Worm (Caenorhabditis elegans) whole organism, L3 larva: Measurements from ENCODE around the gene W08E12.4.

Experiments used
- R02D3.7 ChIP-seq: fragments of 150-350 bp; optimal IDR thresholded peaks from 2 replicates; lab custom pipeline; 2014; ENCODE audit warnings: missing biosample characterization, missing genetic modification characterization
- ZK546.5 ChIP-seq: sonication (generic microtip); optimal IDR thresholded peaks from 2 replicates; lab custom pipeline; 2017; ENCODE audit warnings: missing biosample characterization, missing genetic modification characterization
- ceh-16 ChIP-seq: sonication (generic microtip); optimal IDR thresholded peaks from 2 replicates; lab custom pipeline; 2017; ENCODE audit warnings: missing biosample characterization, missing genetic modification characterization
- egl-27 ChIP-seq: sonication (generic microtip); optimal IDR thresholded peaks from 4 replicates; lab custom pipeline; 2017; ENCODE audit warnings: missing biosample characterization, missing genetic modification reagents, missing genetic modification characterization
- lin-15B ChIP-seq: fragments of 150-350 bp; optimal IDR thresholded peaks from 2 replicates; lab custom pipeline; 2014; ENCODE audit warnings: missing biosample characterization, missing genetic modification characterization
- nhr-11 ChIP-seq: fragments of 150-350 bp; optimal IDR thresholded peaks from 2 replicates; lab custom pipeline; 2014; ENCODE audit warnings: missing biosample characterization, missing genetic modification characterization
- nhr-67 ChIP-seq: fragments of 150-350 bp; optimal IDR thresholded peaks from 2 replicates; lab custom pipeline; 2014; ENCODE audit warnings: missing biosample characterization, missing genetic modification characterization
- nhr-76 ChIP-seq: fragments of 150-350 bp; sonication (generic microtip); optimal IDR thresholded peaks from 5 replicates; lab custom pipeline; 2014; ENCODE audit warnings: missing biosample characterization, missing genetic modification characterization
- nhr-77 ChIP-seq: fragments of 150-350 bp; optimal IDR thresholded peaks from 2 replicates; lab custom pipeline; 2014; ENCODE audit warnings: missing biosample characterization, missing genetic modification characterization
- pha-4 ChIP-seq: fragments of 150-350 bp; optimal IDR thresholded peaks from 2 replicates; lab custom pipeline; 2014; ENCODE audit warnings: missing biosample characterization, missing genetic modification reagents, missing genetic modification characterization
- snpc-4 ChIP-seq: fragments of 150-350 bp; optimal IDR thresholded peaks from 2 replicates; lab custom pipeline; 2014; ENCODE audit warnings: missing biosample characterization, missing genetic modification characterization
- unc-62 ChIP-seq: fragments of 150-350 bp; sonication (generic microtip); optimal IDR thresholded peaks from 4 replicates; lab custom pipeline; 2014; ENCODE audit warnings: missing biosample characterization, missing genetic modification reagents, missing genetic modification characterization
- ztf-4 ChIP-seq: fragments of 150-350 bp; optimal IDR thresholded peaks from 2 replicates; lab custom pipeline; 2014; ENCODE audit warnings: missing biosample characterization, missing genetic modification characterization

DNA sequence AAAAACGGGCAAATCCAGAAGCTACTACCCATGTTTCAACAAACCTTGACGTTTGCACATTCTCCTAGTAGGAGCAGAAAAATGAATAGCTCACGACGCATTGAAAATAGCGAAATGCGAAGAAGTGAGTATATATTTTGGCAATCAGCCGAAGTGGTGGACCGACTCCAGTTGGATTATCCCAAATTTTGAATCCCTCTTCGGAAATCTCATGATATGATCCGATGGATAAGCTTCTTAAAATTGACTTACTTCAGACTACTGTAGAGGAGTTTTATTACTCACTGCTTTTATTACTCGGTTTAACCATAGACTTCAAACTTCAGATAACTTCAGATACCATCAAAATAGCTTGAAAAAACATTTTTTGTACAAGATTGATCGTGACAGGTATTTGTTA lies 12.9 kb upstream of the W08E12.4 start, which contains the start of gene gcy-23:
- TF ChIP-seq ztf-4: no peak
- TF ChIP-seq R02D3.7 (tag; lab: Kevin White, UChicago): no peak
- no peak for TF ChIP-seq ZK546.5 (tag; lab: Kevin White, UChicago)
- no peak for TF ChIP-seq nhr-11 (tag; lab: Kevin White, UChicago)
- no peak for TF ChIP-seq nhr-67 (tag; lab: Kevin White, UChicago)
- no peak for TF ChIP-seq unc-62 (GFP tag; lab: Kevin White, UChicago)
- TF ChIP-seq lin-15B: no peak
- no peak for TF ChIP-seq pha-4
- TF ChIP-seq snpc-4 (tag; lab: Kevin White, UChicago): no peak
- TF ChIP-seq ceh-16 (tag; lab: Kevin White, UChicago): no peak
- no peak for TF ChIP-seq nhr-77 (tag; lab: Kevin White, UChicago)
- TF ChIP-seq nhr-76 (tag; lab: Kevin White, UChicago): no peak
- no peak for TF ChIP-seq egl-27 (tag; lab: Kevin White, UChicago)
